Worm (Caenorhabditis elegans) whole organism, L2 larva: ENCODE data around the gene urm-1.
A peak's percentile ranks its signal among the peaks of the same experiment; 100 is the strongest.

Experiments used
- C34F6.9 ChIP-seq: fragments of 150-350 bp; optimal IDR thresholded peaks from 2 replicates; lab custom pipeline; 2014; ENCODE audit warnings: missing biosample characterization, missing genetic modification characterization
- F13H6.1 ChIP-seq: sonication (generic microtip); optimal IDR thresholded peaks from 2 replicates; lab custom pipeline; 2016; ENCODE audit warnings: missing genetic modification characterization, missing compliant biosample characterization
- R02D3.7 ChIP-seq: fragments of 150-350 bp; optimal IDR thresholded peaks from 2 replicates; lab custom pipeline; 2014; ENCODE audit warnings: missing biosample characterization, missing genetic modification characterization
- Y55F3AM.14 ChIP-seq: fragments of 200-800 bp; sonication (Bioruptor generic); optimal IDR thresholded peaks from 2 replicates; lab custom pipeline; 2018; ENCODE audit warnings: mild to moderate bottlenecking, missing genetic modification characterization, missing compliant biosample characterization
- ZK546.5 ChIP-seq: sonication (generic microtip); optimal IDR thresholded peaks from 2 replicates; lab custom pipeline; 2017; ENCODE audit warnings: missing biosample characterization, missing genetic modification characterization
- alr-1 ChIP-seq: fragments of 150-350 bp; optimal IDR thresholded peaks from 2 replicates; lab custom pipeline; 2014; ENCODE audit warnings: missing biosample characterization, missing genetic modification characterization
- aly-2 ChIP-seq: fragments of 150-350 bp; optimal IDR thresholded peaks from 2 replicates; lab custom pipeline; 2014; ENCODE audit warnings: missing biosample characterization, missing genetic modification characterization
- ama-1 ChIP-seq: fragments of 150-350 bp; optimal IDR thresholded peaks from 2 replicates; lab custom pipeline; 2018; ENCODE audit warnings: inconsistent platforms
- blmp-1 ChIP-seq: sonication (generic microtip); optimal IDR thresholded peaks from 2 replicates; lab custom pipeline; 2017; ENCODE audit warnings: missing genetic modification characterization, mild to moderate bottlenecking, missing compliant biosample characterization, antibody characterized with exemption, moderate library complexity; ENCODE audit not compliant: insufficient read depth
- ceh-16 ChIP-seq: fragments of 150-350 bp; optimal IDR thresholded peaks from 2 replicates; lab custom pipeline; 2014; ENCODE audit warnings: missing biosample characterization, missing genetic modification characterization
- ceh-82 ChIP-seq: fragments of 150-350 bp; optimal IDR thresholded peaks from 2 replicates; lab custom pipeline; 2014; ENCODE audit warnings: missing biosample characterization, missing genetic modification characterization
- crh-2 ChIP-seq: sonication (generic microtip); optimal IDR thresholded peaks from 2 replicates; lab custom pipeline; 2017; ENCODE audit warnings: missing biosample characterization, missing genetic modification characterization
- dmd-4 ChIP-seq: sonication (generic microtip); optimal IDR thresholded peaks from 2 replicates; lab custom pipeline; 2017; ENCODE audit warnings: missing biosample characterization, missing genetic modification characterization
- egl-27 ChIP-seq: sonication (generic microtip); optimal IDR thresholded peaks from 3 replicates; lab custom pipeline; 2017; ENCODE audit warnings: missing biosample characterization, missing genetic modification reagents, missing genetic modification characterization
- elt-1 ChIP-seq: fragments of 150-350 bp; optimal IDR thresholded peaks from 2 replicates; lab custom pipeline; 2014; ENCODE audit warnings: missing biosample characterization, missing genetic modification characterization
- elt-3 ChIP-seq: sonication (generic microtip); optimal IDR thresholded peaks from 2 replicates; lab custom pipeline; 2017; ENCODE audit warnings: missing biosample characterization, missing genetic modification characterization
- fos-1 ChIP-seq: fragments of 150-350 bp; optimal IDR thresholded peaks from 2 replicates; lab custom pipeline; 2014; ENCODE audit warnings: missing biosample characterization, missing genetic modification characterization
- gmeb-1 ChIP-seq: fragments of 150-350 bp; optimal IDR thresholded peaks from 2 replicates; lab custom pipeline; 2014; ENCODE audit warnings: missing biosample characterization, missing genetic modification characterization
- lin-11 ChIP-seq: fragments of 150-350 bp; sonication (generic microtip); optimal IDR thresholded peaks from 2 replicates; lab custom pipeline; 2014; ENCODE audit warnings: missing biosample characterization, missing genetic modification characterization, inconsistent platforms, mixed read lengths
- lin-13 ChIP-seq: fragments of 150-350 bp; optimal IDR thresholded peaks from 2 replicates; lab custom pipeline; 2014; ENCODE audit warnings: missing biosample characterization, missing genetic modification reagents, missing genetic modification characterization
- lin-39 ChIP-seq: fragments of 150-350 bp; optimal IDR thresholded peaks from 2 replicates; lab custom pipeline; 2014; ENCODE audit warnings: missing biosample characterization, missing genetic modification reagents, missing genetic modification characterization
- lsy-2 ChIP-seq, 2 experiments: fragments of 150-350 bp in 1 of 2; sonication (generic microtip) in 1 of 2; optimal IDR thresholded peaks; 2 replicates each; lab custom pipeline; 2014 to 2017; ENCODE audit warnings: missing biosample characterization in 2 of 2, missing genetic modification characterization in 2 of 2
- mab-5 ChIP-seq: fragments of 150-350 bp; optimal IDR thresholded peaks from 2 replicates; lab custom pipeline; 2014; ENCODE audit warnings: missing biosample characterization, missing genetic modification characterization
- mbf-1 ChIP-seq: sonication (generic microtip); optimal IDR thresholded peaks from 2 replicates; lab custom pipeline; 2017; ENCODE audit warnings: missing biosample characterization, missing genetic modification characterization
- mdl-1 ChIP-seq, 2 experiments: fragments of 150-350 bp in 1 of 2; sonication (generic microtip) in 1 of 2; optimal IDR thresholded peaks; 2 replicates each; lab custom pipeline; 2017; ENCODE audit warnings: missing biosample characterization in 2 of 2, missing genetic modification characterization in 2 of 2
- nhr-10 ChIP-seq: sonication (generic microtip); optimal IDR thresholded peaks from 2 replicates; lab custom pipeline; 2017; ENCODE audit warnings: missing biosample characterization, missing genetic modification characterization
- nhr-11 ChIP-seq: fragments of 150-350 bp; optimal IDR thresholded peaks from 2 replicates; lab custom pipeline; 2014; ENCODE audit warnings: missing biosample characterization, missing genetic modification characterization
- nhr-12 ChIP-seq: fragments of 150-350 bp; optimal IDR thresholded peaks from 2 replicates; lab custom pipeline; 2014; ENCODE audit warnings: missing biosample characterization, missing genetic modification characterization
- nhr-129 ChIP-seq: fragments of 150-350 bp; optimal IDR thresholded peaks from 2 replicates; lab custom pipeline; 2014; ENCODE audit warnings: missing biosample characterization, missing genetic modification characterization
- nhr-21 ChIP-seq: fragments of 150-350 bp; optimal IDR thresholded peaks from 2 replicates; lab custom pipeline; 2014; ENCODE audit warnings: missing biosample characterization, missing genetic modification characterization
- nhr-23 ChIP-seq: fragments of 150-350 bp; optimal IDR thresholded peaks from 2 replicates; lab custom pipeline; 2014; ENCODE audit warnings: missing biosample characterization, missing genetic modification reagents, missing genetic modification characterization
- nhr-237 ChIP-seq: fragments of 150-350 bp; optimal IDR thresholded peaks from 2 replicates; lab custom pipeline; 2014; ENCODE audit warnings: missing biosample characterization, missing genetic modification characterization
- nhr-25 ChIP-seq: fragments of 150-350 bp; sonication (generic microtip); optimal IDR thresholded peaks from 3 replicates; lab custom pipeline; 2014; ENCODE audit warnings: missing biosample characterization, missing genetic modification characterization
- nhr-6 ChIP-seq: fragments of 150-350 bp; optimal IDR thresholded peaks from 2 replicates; lab custom pipeline; 2014; ENCODE audit warnings: missing biosample characterization, missing genetic modification characterization
- nhr-77 ChIP-seq: fragments of 150-350 bp; optimal IDR thresholded peaks from 2 replicates; lab custom pipeline; 2014; ENCODE audit warnings: missing biosample characterization, missing genetic modification characterization
- peb-1 ChIP-seq: fragments of 150-350 bp; optimal IDR thresholded peaks from 2 replicates; lab custom pipeline; 2014; ENCODE audit warnings: missing biosample characterization, missing genetic modification characterization
- sem-4 ChIP-seq: fragments of 150-350 bp; optimal IDR thresholded peaks from 2 replicates; lab custom pipeline; 2014; ENCODE audit warnings: missing biosample characterization, missing genetic modification reagents, missing genetic modification characterization
- skn-1 ChIP-seq: sonication (generic microtip); optimal IDR thresholded peaks from 2 replicates; lab custom pipeline; 2017; ENCODE audit warnings: missing biosample characterization, missing genetic modification characterization
- sma-3 ChIP-seq: sonication (generic microtip); optimal IDR thresholded peaks from 2 replicates; lab custom pipeline; 2016; ENCODE audit warnings: missing genetic modification reagents, missing genetic modification characterization, missing compliant biosample characterization
- sma-9 ChIP-seq, 2 experiments: fragments of 150-350 bp in 1 of 2; sonication (generic microtip) in 1 of 2; optimal IDR thresholded peaks; 2 replicates each; lab custom pipeline; 2014 to 2016; ENCODE audit warnings: missing genetic modification characterization in 2 of 2, mild to moderate bottlenecking in 1 of 2, missing biosample characterization in 1 of 2, missing compliant biosample characterization in 1 of 2, missing genetic modification reagents in 1 of 2, moderate library complexity in 1 of 2
- snpc-4 ChIP-seq: fragments of 150-350 bp; optimal IDR thresholded peaks from 2 replicates; lab custom pipeline; 2014; ENCODE audit warnings: missing biosample characterization, missing genetic modification characterization
- unc-39 ChIP-seq: fragments of 150-350 bp; optimal IDR thresholded peaks from 2 replicates; lab custom pipeline; 2014; ENCODE audit warnings: missing biosample characterization, missing genetic modification characterization
- unc-55 ChIP-seq: fragments of 150-350 bp; sonication (generic microtip); optimal IDR thresholded peaks from 3 replicates; lab custom pipeline; 2014; ENCODE audit warnings: missing biosample characterization, missing genetic modification reagents, missing genetic modification characterization
- unc-62 ChIP-seq: fragments of 150-350 bp; optimal IDR thresholded peaks from 2 replicates; lab custom pipeline; 2014; ENCODE audit warnings: missing biosample characterization, missing genetic modification reagents, missing genetic modification characterization
- zag-1 ChIP-seq: fragments of 150-350 bp; optimal IDR thresholded peaks from 2 replicates; lab custom pipeline; 2014; ENCODE audit warnings: missing biosample characterization, missing genetic modification characterization
- ztf-1 ChIP-seq: fragments of 200-800 bp; sonication (Bioruptor generic); conservative IDR thresholded peaks from 2 replicates; pipeline ENCODE4 v1.3.6; 2022; ENCODE audit warnings: missing genetic modification characterization, missing compliant biosample characterization
- ztf-11 ChIP-seq: sonication (generic microtip); optimal IDR thresholded peaks from 2 replicates; lab custom pipeline; 2017; ENCODE audit warnings: missing biosample characterization, missing genetic modification characterization
- ztf-4 ChIP-seq: fragments of 150-350 bp; optimal IDR thresholded peaks from 2 replicates; lab custom pipeline; 2014; ENCODE audit warnings: missing biosample characterization, missing genetic modification characterization

Gene urm-1

DNA sequence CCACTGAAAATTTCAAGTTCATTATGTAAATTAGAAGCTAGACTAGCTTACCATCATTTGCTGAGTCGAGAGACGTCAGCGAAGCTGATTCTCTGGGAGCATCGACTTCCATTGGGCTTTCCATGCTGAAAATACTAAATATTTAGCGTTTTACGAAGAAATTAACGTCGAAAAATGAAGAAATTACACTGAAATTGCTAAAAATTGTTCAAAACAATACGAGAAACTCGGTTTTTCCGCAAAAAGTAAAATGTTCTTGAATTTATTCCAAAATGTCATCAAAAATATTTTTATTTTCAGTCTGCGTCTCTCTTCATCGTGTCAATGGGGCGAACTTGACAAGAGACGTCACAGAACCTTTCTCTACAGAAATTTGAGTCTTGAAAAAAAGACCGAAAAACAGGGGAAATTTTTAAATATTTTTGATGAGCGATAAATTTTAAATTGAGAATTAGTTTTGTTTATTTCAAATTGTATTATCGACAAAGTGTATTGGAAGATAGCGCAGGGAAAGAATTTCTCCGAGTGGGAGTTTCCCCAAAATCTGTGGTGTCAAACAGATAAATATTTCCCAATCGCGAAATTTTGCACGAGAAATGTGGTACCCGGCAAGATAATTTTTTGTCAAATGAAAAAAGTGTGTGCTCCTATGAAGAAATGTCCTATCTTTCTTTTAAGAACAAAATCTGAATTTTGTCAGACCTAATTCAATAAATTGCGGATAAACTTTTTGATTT is 44.7 kb upstream of the urm-1 start, which contains the start of gene ecps-1:
ecps-1 (minus strand) TSS at position 125 of the 737 bp plus-strand sequence.
- no peak for TF ChIP-seq ceh-82 (tag; lab: Kevin White, UChicago)
- TF ChIP-seq nhr-237 (tag; lab: Kevin White, UChicago), result peak; percentile 46
- no peak for TF ChIP-seq lin-11
- no peak for TF ChIP-seq peb-1
- peak; percentile 97 for TF ChIP-seq C34F6.9 (tag; lab: Kevin White, UChicago)
- no peak for TF ChIP-seq dmd-4
- TF ChIP-seq mab-5 (tag; lab: Kevin White, UChicago), result peak; percentile 88
- no peak for TF ChIP-seq nhr-10 (tag; lab: Kevin White, UChicago)
- no peak for TF ChIP-seq nhr-23 (tag; lab: Kevin White, UChicago)
- no peak for TF ChIP-seq nhr-25 (tag; lab: Kevin White, UChicago)
- TF ChIP-seq egl-27, result peak; percentile 57
- peak; percentile 81 for TF ChIP-seq nhr-21
- TF ChIP-seq sem-4 (tag; lab: Kevin White, UChicago), result peak; percentile 82
- peak; percentile 70 to 93 for TF ChIP-seq lsy-2 (tag; optimal IDR thresholded peaks at IDR 0.05; lab: Kevin White, UChicago)
- no peak for TF ChIP-seq elt-1 (tag; lab: Kevin White, UChicago)
- TF ChIP-seq blmp-1 (tag; lab: Kevin White, UChicago), result peak; percentile 24
- peak; percentile 1 to 4 for TF ChIP-seq mdl-1 (tag; optimal IDR thresholded peaks at IDR 0.05; lab: Kevin White, UChicago)
- peak; percentile 96 for TF ChIP-seq unc-55
- TF ChIP-seq lin-13 (GFP tag; lab: Kevin White, UChicago), result no peak
- peak; percentile 77 for TF ChIP-seq F13H6.1
- TF ChIP-seq aly-2 (tag; lab: Kevin White, UChicago), result no peak
- TF ChIP-seq ama-1, result no peak
- no peak for TF ChIP-seq ztf-11
- peak; percentile 41 for TF ChIP-seq nhr-77
- TF ChIP-seq elt-3 (tag; lab: Kevin White, UChicago), result no peak
- peak; percentile 58 for TF ChIP-seq ZK546.5
- TF ChIP-seq unc-62 (GFP tag; lab: Kevin White, UChicago), result no peak
- no peak for TF ChIP-seq mbf-1 (tag; lab: Kevin White, UChicago)
- no peak for TF ChIP-seq alr-1 (tag; lab: Kevin White, UChicago)
- TF ChIP-seq zag-1, result peak; percentile 48
- no peak for TF ChIP-seq nhr-12 (tag; lab: Kevin White, UChicago)
- TF ChIP-seq nhr-129 (tag; lab: Kevin White, UChicago), result peak; percentile 81
- TF ChIP-seq crh-2 (tag; lab: Kevin White, UChicago), result peak; percentile 95
- TF ChIP-seq unc-39 (tag; lab: Kevin White, UChicago), result no peak
- TF ChIP-seq R02D3.7, result peak; percentile 41
- no peak for TF ChIP-seq ztf-4
- TF ChIP-seq Y55F3AM.14, result no peak
- TF ChIP-seq gmeb-1 (tag; lab: Kevin White, UChicago), result peak; percentile 84
- TF ChIP-seq skn-1 (tag; lab: Kevin White, UChicago), result peak; percentile 95
- peak; percentile 50 for TF ChIP-seq snpc-4 (tag; lab: Kevin White, UChicago)
- TF ChIP-seq ztf-1 (GFP tag; lab: Robert Waterston, UW), result no peak
- TF ChIP-seq sma-3 (GFP tag; lab: Kevin White, UChicago), result peak; percentile 96
- peak; percentile 90 for TF ChIP-seq sma-9 (GFP tag; optimal IDR thresholded peaks at IDR 0.05; lab: Kevin White, UChicago)
- TF ChIP-seq sma-9 (tag; optimal IDR thresholded peaks at IDR 0.05; lab: Kevin White, UChicago), result no peak
- TF ChIP-seq nhr-11 (tag; lab: Kevin White, UChicago), result peak; percentile 11
- peak; percentile 80 for TF ChIP-seq fos-1 (tag; lab: Kevin White, UChicago)
- no peak for TF ChIP-seq lin-39 (tag; lab: Kevin White, UChicago)
- TF ChIP-seq nhr-6, result peak; percentile 83
- no peak for TF ChIP-seq ceh-16 (tag; lab: Kevin White, UChicago)
